Fruit fly (Drosophila melanogaster) whole organism, pupa: ENCODE measurements around the gene CG5139.

Source experiments
- CG10348 ChIP-seq: fragments of 200-800 bp; sonication (Bioruptor generic); IDR thresholded peaks from 2 replicates; pipeline ENCODE4 v1.3.6; 2022; ENCODE audit warnings: missing biosample characterization, missing genetic modification characterization
- CG12605 ChIP-seq: fragments of 200-800 bp; sonication (Bioruptor generic); IDR thresholded peaks from 2 replicates; pipeline ENCODE4 v1.3.6; 2022; ENCODE audit warnings: missing biosample characterization, missing genetic modification characterization
- CG13204 ChIP-seq: fragments of 200-800 bp; sonication (Bioruptor generic); optimal IDR thresholded peaks from 2 replicates; lab custom pipeline; 2018; ENCODE audit warnings: missing biosample characterization, mild to moderate bottlenecking, missing genetic modification characterization, moderate library complexity
- CG14655 ChIP-seq: fragments of 200-800 bp; sonication (Bioruptor generic); optimal IDR thresholded peaks from 3 replicates; lab custom pipeline; 2017; ENCODE audit warnings: mild to moderate bottlenecking, missing biosample characterization, missing genetic modification reagents, missing genetic modification characterization
- CG15710 ChIP-seq: fragments of 200-800 bp; sonication (Bioruptor generic); optimal IDR thresholded peaks from 2 replicates; lab custom pipeline; 2018; ENCODE audit warnings: missing biosample characterization, mild to moderate bottlenecking, missing genetic modification characterization, moderate library complexity
- CG17806 ChIP-seq: fragments of 200-800 bp; sonication (Bioruptor generic); optimal IDR thresholded peaks from 2 replicates; lab custom pipeline; 2018; ENCODE audit warnings: missing biosample characterization, mild to moderate bottlenecking, missing genetic modification characterization, moderate library complexity
- CG32121 ChIP-seq: fragments of 200-800 bp; sonication (Bioruptor generic); IDR thresholded peaks from 2 replicates; pipeline ENCODE4 v1.3.6; 2022; ENCODE audit warnings: missing biosample characterization, missing genetic modification characterization
- CG34367 ChIP-seq: fragments of 200-800 bp; sonication (Bioruptor generic); optimal IDR thresholded peaks from 2 replicates; lab custom pipeline; 2018; ENCODE audit warnings: missing biosample characterization, mild to moderate bottlenecking, missing genetic modification characterization
- CG4496 ChIP-seq: fragments of 200-800 bp; sonication (Bioruptor generic); IDR thresholded peaks from 3 replicates; pipeline ENCODE4 v1.3.6; 2022; ENCODE audit warnings: missing biosample characterization, missing genetic modification characterization
- CG8159 ChIP-seq: fragments of 200-800 bp; sonication (Bioruptor generic); optimal IDR thresholded peaks from 3 replicates; lab custom pipeline; 2018; ENCODE audit warnings: missing biosample characterization, mild to moderate bottlenecking, missing genetic modification characterization, moderate library complexity
- CG8301 ChIP-seq: fragments of 200-800 bp; sonication (Bioruptor generic); optimal IDR thresholded peaks from 2 replicates; lab custom pipeline; 2018; ENCODE audit warnings: missing biosample characterization, mild to moderate bottlenecking, missing genetic modification characterization
- CG9948 ChIP-seq: fragments of 200-800 bp; sonication (Bioruptor generic); optimal IDR thresholded peaks from 2 replicates; lab custom pipeline; 2018; ENCODE audit warnings: missing biosample characterization, mild to moderate bottlenecking, missing genetic modification characterization, moderate library complexity
- D1 ChIP-seq: fragments of 200-800 bp; sonication (Bioruptor generic); optimal IDR thresholded peaks from 2 replicates; lab custom pipeline; 2018; ENCODE audit warnings: missing biosample characterization, mild to moderate bottlenecking, missing genetic modification characterization, moderate library complexity
- EcR ChIP-seq: fragments of 200-800 bp; sonication (Bioruptor generic); optimal IDR thresholded peaks from 3 replicates; lab custom pipeline; 2019; ENCODE audit warnings: missing biosample characterization, missing genetic modification characterization, mild to moderate bottlenecking, moderate library complexity, missing genetic modification reagents
- Ets98B ChIP-seq: fragments of 200-800 bp; sonication (Bioruptor generic); IDR thresholded peaks from 2 replicates; pipeline ENCODE4 v1.3.6; 2022; ENCODE audit warnings: missing biosample characterization, missing genetic modification characterization
- Pif1A ChIP-seq: fragments of 200-800 bp; sonication (Bioruptor generic); optimal IDR thresholded peaks from 3 replicates; lab custom pipeline; 2016; ENCODE audit warnings: missing biosample characterization, missing genetic modification characterization
- Pif1B ChIP-seq: fragments of 200-800 bp; sonication (Bioruptor generic); optimal IDR thresholded peaks from 3 replicates; lab custom pipeline; 2016; ENCODE audit warnings: missing biosample characterization, missing genetic modification characterization
- Snoo ChIP-seq: fragments of 200-800 bp; sonication (Bioruptor generic); optimal IDR thresholded peaks from 3 replicates; lab custom pipeline; 2017; ENCODE audit warnings: missing biosample characterization, mild to moderate bottlenecking, missing genetic modification characterization, inconsistent platforms
- fd96Ca ChIP-seq: fragments of 200-800 bp; sonication (Bioruptor generic); IDR thresholded peaks from 3 replicates; pipeline ENCODE4 v1.3.6; 2022; ENCODE audit warnings: missing biosample characterization, missing genetic modification characterization
- gl ChIP-seq: fragments of 200-800 bp; sonication (Bioruptor generic); optimal IDR thresholded peaks from 2 replicates; lab custom pipeline; 2018; ENCODE audit warnings: missing biosample characterization, mild to moderate bottlenecking, missing genetic modification characterization
- rn ChIP-seq: fragments of 200-800 bp; sonication (Bioruptor generic); IDR thresholded peaks from 2 replicates; pipeline ENCODE4 v1.3.6; 2022; ENCODE audit warnings: missing biosample characterization, missing genetic modification characterization

CG5139 gene

DNA sequence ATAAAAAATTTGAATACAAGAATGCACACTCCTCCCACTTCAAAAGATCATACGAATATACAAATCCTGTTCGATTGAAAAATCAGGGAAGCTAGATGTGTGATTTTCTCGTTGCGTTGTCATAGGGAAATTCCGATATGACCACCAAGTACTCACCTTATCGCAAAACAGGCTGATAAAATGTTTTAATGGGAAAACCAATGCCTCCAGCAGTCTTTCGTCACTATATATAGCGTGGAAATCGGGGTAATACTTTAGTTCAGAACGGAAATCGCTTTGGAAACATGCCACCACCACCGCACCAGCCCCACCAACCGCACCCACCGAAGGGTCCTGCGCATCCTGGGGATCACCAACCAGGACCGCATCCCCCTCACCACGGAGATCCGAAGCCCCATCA, at the start of gene CG5139, which contains the start of gene CG43348:
Gene CG5139 (minus strand): TSS at position 101 of the 400 bp plus-strand sequence.
Gene CG43348 (plus strand): TSS at position 247 of the 400 bp plus-strand sequence.
- no peak for TF ChIP-seq Ets98B
- TF ChIP-seq rn: no peak
- no peak for TF ChIP-seq EcR (GFP tag; lab: Kevin White, UChicago)
- TF ChIP-seq CG17806 (tag; lab: Kevin White, UChicago): no peak
- TF ChIP-seq CG15710 (tag; lab: Kevin White, UChicago): no peak
- TF ChIP-seq CG32121: no peak
- TF ChIP-seq CG4496 (GFP tag; lab: Robert Waterston, UW): no peak
- no peak for TF ChIP-seq CG34367 (tag; lab: Kevin White, UChicago)
- no peak for TF ChIP-seq D1 (tag; lab: Kevin White, UChicago)
- no peak for TF ChIP-seq CG14655 (GFP tag; lab: Kevin White, UChicago)
- TF ChIP-seq Pif1B: no peak

DNA sequence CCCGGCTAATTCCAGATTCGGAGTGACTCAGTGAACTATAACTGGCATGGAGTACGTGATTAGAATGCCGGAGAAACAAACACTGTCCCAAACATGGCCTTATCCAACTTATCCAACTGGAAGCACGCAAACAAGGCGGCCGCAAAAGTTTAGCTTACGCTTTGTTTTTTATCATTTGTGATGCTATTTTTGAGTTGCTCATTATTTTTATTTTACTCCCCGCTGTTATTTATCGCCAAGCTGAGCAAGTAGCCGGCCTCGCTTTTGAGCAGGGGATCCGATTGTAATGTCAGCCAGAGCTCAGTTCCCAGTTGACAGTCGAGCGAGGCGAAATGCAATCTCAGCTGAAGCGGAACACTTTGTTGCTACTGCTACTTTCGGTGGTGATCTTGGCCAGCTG, 40.7 kb upstream of the CG5139 start, which contains the start of gene CG5397:
Gene CG5397 (plus strand): TSS at position 301 of the 400 bp plus-strand sequence.
- no peak for TF ChIP-seq CG10348 (GFP tag; lab: Robert Waterston, UW)
- no peak for TF ChIP-seq CG34367 (tag; lab: Kevin White, UChicago)
- no peak for TF ChIP-seq CG14655 (GFP tag; lab: Kevin White, UChicago)
- no peak for TF ChIP-seq CG32121
- no peak for TF ChIP-seq Ets98B
- TF ChIP-seq Snoo (tag; lab: Kevin White, UChicago): no peak
- TF ChIP-seq fd96Ca (GFP tag; lab: Robert Waterston, UW): no peak
- no peak for TF ChIP-seq gl
- TF ChIP-seq Pif1B: no peak
- TF ChIP-seq rn: no peak
- no peak for TF ChIP-seq CG8301 (tag; lab: Kevin White, UChicago)
- TF ChIP-seq CG8159 (tag; lab: Kevin White, UChicago): no peak

DNA sequence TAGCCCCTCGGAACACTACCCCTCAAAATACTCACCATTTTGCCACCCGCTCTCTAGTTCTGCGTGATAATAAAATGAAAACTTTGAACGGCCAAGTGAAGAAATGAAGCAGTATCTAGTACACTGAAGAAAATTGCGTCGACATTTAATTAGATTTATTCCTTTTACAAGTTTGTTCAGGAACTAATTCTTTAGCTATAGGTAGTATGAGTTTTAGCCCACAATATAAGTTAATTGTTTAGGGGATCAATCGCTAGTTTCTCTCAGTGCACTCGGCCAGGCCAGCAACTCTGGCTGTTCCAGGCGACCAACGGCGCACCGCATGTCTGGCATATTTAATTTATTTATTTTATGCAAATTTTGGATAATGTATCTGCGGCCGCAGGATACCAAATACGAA, 31.6 kb upstream of the CG5139 start:
- TF ChIP-seq EcR (GFP tag; lab: Kevin White, UChicago) (no peak), rn (no peak), Snoo (tag; lab: Kevin White, UChicago) (no peak), CG9948 (tag; lab: Kevin White, UChicago) (no peak)
- TF ChIP-seq, all 21 proteins: peak for 0

DNA sequence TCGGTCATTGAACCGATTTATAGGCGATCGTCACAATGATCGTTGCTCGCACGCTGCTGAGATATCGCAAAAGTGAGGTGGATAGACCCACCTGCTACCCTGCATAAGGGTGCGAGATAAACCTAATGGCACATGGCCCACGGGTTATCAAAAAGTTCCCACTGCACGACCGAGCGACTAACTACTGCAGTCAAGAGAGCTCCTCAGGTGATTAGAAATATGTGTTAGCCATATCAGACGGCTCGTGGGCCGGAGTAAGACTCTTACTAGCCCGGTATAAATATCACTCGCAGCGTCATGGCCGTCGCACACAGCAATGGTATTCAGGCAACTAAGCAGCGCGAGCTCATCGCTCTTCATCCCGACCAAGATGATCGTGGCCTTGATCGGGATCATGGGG, 19.9 kb upstream of the CG5139 start, which contains the start of gene CG42329:
Gene CG42329 (plus strand): TSS at position 301 of the 400 bp plus-strand sequence.
- TF ChIP-seq D1 (tag; lab: Kevin White, UChicago) (no peak), CG34367 (tag; lab: Kevin White, UChicago) (no peak), CG15710 (tag; lab: Kevin White, UChicago) (no peak), gl (no peak), CG9948 (tag; lab: Kevin White, UChicago) (no peak), Pif1B (no peak), CG17806 (tag; lab: Kevin White, UChicago) (no peak)

DNA sequence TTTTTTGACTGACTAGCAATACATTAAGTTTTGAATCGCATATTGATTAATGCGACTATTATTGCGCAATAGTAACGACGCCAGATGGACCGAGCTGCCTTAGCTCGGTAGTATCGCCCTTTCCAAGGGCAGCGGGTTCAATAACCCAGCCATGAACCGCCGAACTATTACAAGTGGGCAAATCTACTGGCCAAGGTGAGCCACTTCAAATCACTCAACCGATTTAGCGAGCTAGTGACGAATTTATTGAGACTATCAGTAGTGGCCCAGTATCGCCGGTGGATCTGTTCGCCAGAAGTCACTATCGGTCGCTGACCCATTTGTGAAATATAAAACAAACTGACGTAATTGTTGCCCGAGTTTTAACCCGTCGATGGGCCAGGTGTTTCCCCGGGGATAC, 19.4 kb upstream of the CG5139 start:
- TF ChIP-seq CG4496 (GFP tag; lab: Robert Waterston, UW): no peak

DNA sequence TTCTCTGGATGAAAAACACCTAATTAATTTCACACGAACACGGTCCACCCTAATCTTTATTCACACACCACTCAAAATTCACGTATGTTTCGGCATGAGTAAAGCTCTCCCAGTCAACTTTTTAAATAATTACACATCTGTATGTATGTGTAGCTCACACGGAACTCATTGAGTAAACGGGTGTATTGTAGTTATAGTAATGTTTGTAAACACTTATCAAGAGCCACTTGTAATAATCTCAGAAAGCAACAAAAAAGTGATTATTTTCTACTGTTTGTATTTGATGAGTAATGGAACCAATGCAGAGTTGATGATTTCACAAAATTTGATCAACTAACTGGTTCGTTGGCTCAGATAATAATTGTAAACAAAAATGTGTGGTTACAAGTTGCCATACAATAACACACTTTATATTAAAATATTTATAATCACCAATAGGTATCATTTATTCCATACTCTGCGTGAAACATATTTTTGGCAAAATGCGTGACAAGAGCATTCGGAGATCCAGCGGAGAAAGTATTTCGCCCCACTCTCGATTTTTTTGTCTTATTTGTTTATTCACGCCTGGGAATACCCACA, 18.9 kb upstream of the CG5139 start:
- TF ChIP-seq CG15710 (tag; lab: Kevin White, UChicago): no peak
- TF ChIP-seq Ets98B: no peak
- no peak for TF ChIP-seq CG9948 (tag; lab: Kevin White, UChicago)
- no peak for TF ChIP-seq D1 (tag; lab: Kevin White, UChicago)
- TF ChIP-seq CG13204 (GFP tag; lab: Kevin White, UChicago): no peak
- TF ChIP-seq CG10348 (GFP tag; lab: Robert Waterston, UW): no peak
- TF ChIP-seq Pif1A (GFP tag; lab: Kevin White, UChicago): no peak
- no peak for TF ChIP-seq EcR (GFP tag; lab: Kevin White, UChicago)
- no peak for TF ChIP-seq fd96Ca (GFP tag; lab: Robert Waterston, UW)
- no peak for TF ChIP-seq CG8301 (tag; lab: Kevin White, UChicago)
- TF ChIP-seq CG17806 (tag; lab: Kevin White, UChicago): no peak
- TF ChIP-seq Pif1B: no peak
- TF ChIP-seq CG32121: no peak
- TF ChIP-seq CG8159 (tag; lab: Kevin White, UChicago): no peak
- TF ChIP-seq CG34367 (tag; lab: Kevin White, UChicago): no peak
- no peak for TF ChIP-seq CG12605 (GFP tag; lab: Robert Waterston, UW)
- no peak for TF ChIP-seq Snoo (tag; lab: Kevin White, UChicago)
- TF ChIP-seq, all 21 proteins: peak for 0

DNA sequence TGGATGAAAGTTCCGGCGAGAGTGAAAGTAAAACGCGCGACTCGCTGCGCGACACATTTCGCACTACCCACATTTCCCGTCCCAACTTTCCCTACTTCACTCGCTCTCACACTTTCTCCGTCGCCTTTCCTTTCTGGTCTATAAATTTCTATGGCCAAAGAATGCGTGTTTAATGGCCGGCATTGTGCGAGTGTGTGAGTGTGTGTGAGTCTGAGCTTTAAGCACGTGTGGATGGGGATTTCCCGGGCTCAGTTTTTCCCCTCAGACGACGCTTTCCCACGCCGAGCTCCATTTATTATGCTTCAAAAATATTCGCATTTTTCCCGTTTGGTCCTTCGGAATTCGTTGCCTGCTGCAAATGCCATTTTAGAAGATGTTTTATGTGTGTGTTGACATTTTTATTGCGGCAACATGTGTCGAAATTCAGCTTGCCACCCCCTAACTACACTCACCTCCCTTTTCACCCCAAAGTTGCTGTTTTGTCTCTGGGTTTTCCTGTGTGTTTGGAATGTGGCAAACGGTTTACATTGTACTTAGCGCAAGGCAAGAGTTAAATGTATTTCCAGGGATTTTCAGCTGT, 18.1 kb upstream of the CG5139 start:
- TF ChIP-seq CG9948 (tag; lab: Kevin White, UChicago) (no peak), CG17806 (tag; lab: Kevin White, UChicago) (no peak), CG8159 (tag; lab: Kevin White, UChicago) (no peak), rn (no peak)
